Worm (Caenorhabditis elegans) whole organism, L1 larva: ENCODE measurements around the gene algn-5.
A peak's percentile ranks its signal among the peaks of the same experiment; 100 is the strongest.

Experiments
- C16A3.4 ChIP-seq: fragments of 150-350 bp; optimal IDR thresholded peaks from 2 replicates; lab custom pipeline; 2014; ENCODE audit warnings: missing biosample characterization, missing genetic modification characterization
- Y116A8C.19 ChIP-seq: sonication (generic microtip); optimal IDR thresholded peaks from 2 replicates; lab custom pipeline; 2016; ENCODE audit warnings: missing compliant biosample characterization, missing genetic modification characterization, borderline replicate concordance
- aha-1 ChIP-seq: fragments of 150-350 bp; optimal IDR thresholded peaks from 2 replicates; lab custom pipeline; 2014; ENCODE audit warnings: missing biosample characterization, missing genetic modification characterization
- alr-1 ChIP-seq: fragments of 200-800 bp; sonication (Bioruptor generic); optimal IDR thresholded peaks from 2 replicates; lab custom pipeline; 2018; ENCODE audit warnings: borderline replicate concordance, mild to moderate bottlenecking, missing genetic modification characterization, missing compliant biosample characterization
- aly-2 ChIP-seq: fragments of 150-350 bp; optimal IDR thresholded peaks from 2 replicates; lab custom pipeline; 2014; ENCODE audit warnings: missing biosample characterization, missing genetic modification characterization
- blmp-1 ChIP-seq: fragments of 150-350 bp; optimal IDR thresholded peaks from 2 replicates; lab custom pipeline; 2014; ENCODE audit warnings: missing biosample characterization, missing genetic modification characterization
- ceh-8 ChIP-seq: fragments of 200-800 bp; sonication (Bioruptor generic); optimal IDR thresholded peaks from 2 replicates; lab custom pipeline; 2018; ENCODE audit warnings: mild to moderate bottlenecking, missing genetic modification characterization, moderate library complexity, missing compliant biosample characterization
- ceh-90 ChIP-seq: sonication (generic microtip); optimal IDR thresholded peaks from 2 replicates; lab custom pipeline; 2016; ENCODE audit warnings: missing genetic modification characterization, missing compliant biosample characterization
- ces-1 ChIP-seq: fragments of 150-350 bp; optimal IDR thresholded peaks from 2 replicates; lab custom pipeline; 2014; ENCODE audit warnings: missing biosample characterization, missing genetic modification reagents, missing genetic modification characterization
- efl-1 ChIP-seq, 4 experiments: fragments of 150-350 bp; optimal IDR thresholded peaks in 3 of 4; peaks in 1 of 4; 1 replicate in 1 of 4; 2 replicates in 3 of 4; lab custom pipeline; 2014; ENCODE audit warnings: missing biosample characterization in 2 of 4, missing genetic modification characterization in 2 of 4, missing genetic modification reagents in 2 of 4
- egl-13 ChIP-seq: sonication (generic microtip); optimal IDR thresholded peaks from 2 replicates; lab custom pipeline; 2016; ENCODE audit warnings: missing genotype, missing genetic modification reagents, missing genetic modification characterization, missing compliant biosample characterization
- egl-27 ChIP-seq, 2 experiments: fragments of 150-350 bp in 1 of 2; sonication (generic microtip); optimal IDR thresholded peaks; 3 replicates each; lab custom pipeline; 2017 to 2018; ENCODE audit warnings: missing biosample characterization in 2 of 2, missing genetic modification characterization in 2 of 2, missing genetic modification reagents in 2 of 2
- elt-2 ChIP-seq: sonication (generic microtip); optimal IDR thresholded peaks from 2 replicates; lab custom pipeline; 2016; ENCODE audit warnings: missing genetic modification characterization, mild to moderate bottlenecking, inconsistent platforms, missing compliant biosample characterization, missing genetic modification reagents
- elt-3 ChIP-seq, 6 experiments: fragments of 150-350 bp in 1 of 6; sonication (generic microtip); optimal IDR thresholded peaks; 2 replicates each; lab custom pipeline; 2017 to 2018; ENCODE audit warnings: missing biosample characterization in 6 of 6, missing genetic modification characterization in 6 of 6, inconsistent platforms in 1 of 6
- ets-5 ChIP-seq: fragments of 200-800 bp; sonication (Bioruptor generic); IDR thresholded peaks from 2 replicates; pipeline ENCODE4 v1.3.6; 2022; ENCODE audit warnings: missing genetic modification characterization, missing compliant biosample characterization
- fkh-10 ChIP-seq: sonication (generic microtip); optimal IDR thresholded peaks from 2 replicates; lab custom pipeline; 2017; ENCODE audit warnings: missing biosample characterization, missing genetic modification reagents, missing genetic modification characterization
- fkh-4 ChIP-seq: sonication (generic microtip); optimal IDR thresholded peaks from 2 replicates; lab custom pipeline; 2016; ENCODE audit warnings: missing compliant biosample characterization, missing genetic modification characterization, borderline replicate concordance
- hpl-2 ChIP-seq: fragments of 150-350 bp; optimal IDR thresholded peaks from 2 replicates; lab custom pipeline; 2014; ENCODE audit warnings: missing biosample characterization, missing genetic modification reagents, missing genetic modification characterization
- irx-1 ChIP-seq: sonication (generic microtip); optimal IDR thresholded peaks from 2 replicates; lab custom pipeline; 2016; ENCODE audit warnings: missing genetic modification characterization, missing compliant biosample characterization
- isw-1 ChIP-seq: fragments of 200-800 bp; sonication (Bioruptor generic); IDR thresholded peaks from 2 replicates; pipeline ENCODE4 v1.3.6; 2022; ENCODE audit warnings: missing genetic modification characterization, missing compliant biosample characterization
- jun-1 ChIP-seq: fragments of 150-350 bp; optimal IDR thresholded peaks from 2 replicates; lab custom pipeline; 2014; ENCODE audit warnings: missing biosample characterization, missing genetic modification reagents, missing genetic modification characterization
- lin-13 ChIP-seq: fragments of 150-350 bp; optimal IDR thresholded peaks from 2 replicates; lab custom pipeline; 2014; ENCODE audit warnings: missing biosample characterization, missing genetic modification reagents, missing genetic modification characterization
- lin-15B ChIP-seq: fragments of 150-350 bp; sonication (generic microtip); optimal IDR thresholded peaks from 3 replicates; lab custom pipeline; 2014; ENCODE audit warnings: missing biosample characterization, missing genetic modification characterization
- lin-39 ChIP-seq: fragments of 150-350 bp; optimal IDR thresholded peaks from 2 replicates; lab custom pipeline; 2014; ENCODE audit warnings: missing biosample characterization, missing genetic modification reagents, missing genetic modification characterization
- lir-3 ChIP-seq: sonication (generic microtip); optimal IDR thresholded peaks from 2 replicates; lab custom pipeline; 2016; ENCODE audit warnings: mild to moderate bottlenecking, missing genetic modification characterization, moderate library complexity, missing compliant biosample characterization; ENCODE audit not compliant: poor library complexity
- mab-9 ChIP-seq: fragments of 200-800 bp; sonication (Bioruptor generic); IDR thresholded peaks from 2 replicates; pipeline ENCODE4 v1.3.6; 2022; ENCODE audit warnings: missing genetic modification reagents, missing genetic modification characterization, missing compliant biosample characterization
- mef-2 ChIP-seq: fragments of 150-350 bp; optimal IDR thresholded peaks from 2 replicates; lab custom pipeline; 2014; ENCODE audit warnings: missing biosample characterization, missing genetic modification characterization
- mep-1 ChIP-seq: fragments of 150-350 bp; optimal IDR thresholded peaks from 2 replicates; lab custom pipeline; 2014; ENCODE audit warnings: missing biosample characterization, missing genetic modification characterization
- nhr-11 ChIP-seq: fragments of 150-350 bp; optimal IDR thresholded peaks from 2 replicates; lab custom pipeline; 2014; ENCODE audit warnings: missing biosample characterization, missing genetic modification characterization
- nhr-12 ChIP-seq: sonication (generic microtip); optimal IDR thresholded peaks from 2 replicates; lab custom pipeline; 2017; ENCODE audit warnings: missing biosample characterization, missing genetic modification characterization
- nhr-19 ChIP-seq: fragments of 200-800 bp; sonication (Bioruptor generic); conservative IDR thresholded peaks from 2 replicates; pipeline ENCODE4 v1.3.6; 2022; ENCODE audit warnings: missing genetic modification characterization, missing compliant biosample characterization
- nhr-20 ChIP-seq: sonication (generic microtip); optimal IDR thresholded peaks from 2 replicates; lab custom pipeline; 2016; ENCODE audit warnings: mild to moderate bottlenecking, missing genetic modification characterization, missing compliant biosample characterization
- nhr-28 ChIP-seq: fragments of 150-350 bp; optimal IDR thresholded peaks from 2 replicates; lab custom pipeline; 2014; ENCODE audit warnings: missing biosample characterization, missing genetic modification characterization
- nhr-85 ChIP-seq: sonication (generic microtip); peaks from one replicate; lab custom pipeline; 2016; ENCODE audit warnings: missing genetic modification characterization, inconsistent platforms, missing compliant biosample characterization
- pag-3 ChIP-seq: sonication (generic microtip); optimal IDR thresholded peaks from 2 replicates; lab custom pipeline; 2017; ENCODE audit warnings: missing genetic modification characterization, mild to moderate bottlenecking, missing compliant biosample characterization, antibody characterized with exemption, borderline replicate concordance; ENCODE audit not compliant: insufficient read depth
- pax-3 ChIP-seq: fragments of 200-800 bp; sonication (Bioruptor generic); optimal IDR thresholded peaks from 2 replicates; lab custom pipeline; 2018; ENCODE audit warnings: mild to moderate bottlenecking, missing genetic modification characterization, moderate library complexity, missing compliant biosample characterization
- pqm-1 ChIP-seq: sonication (generic microtip); optimal IDR thresholded peaks from 3 replicates; lab custom pipeline; 2017; ENCODE audit warnings: missing biosample characterization, missing genetic modification characterization
- rnt-1 ChIP-seq: sonication (generic microtip); optimal IDR thresholded peaks from 2 replicates; lab custom pipeline; 2016; ENCODE audit warnings: mild to moderate bottlenecking, missing genetic modification characterization, moderate library complexity, missing compliant biosample characterization
- snpc-4 ChIP-seq: fragments of 150-350 bp; optimal IDR thresholded peaks from 2 replicates; lab custom pipeline; 2014; ENCODE audit warnings: missing biosample characterization, missing genetic modification characterization
- snu-23 ChIP-seq: sonication (generic microtip); optimal IDR thresholded peaks from 2 replicates; lab custom pipeline; 2016; ENCODE audit warnings: missing genetic modification characterization, missing compliant biosample characterization
- sptf-1 ChIP-seq: fragments of 150-350 bp; optimal IDR thresholded peaks from 2 replicates; lab custom pipeline; 2014; ENCODE audit warnings: missing biosample characterization, missing genetic modification characterization
- sup-37 ChIP-seq: fragments of 200-800 bp; sonication (Bioruptor generic); optimal IDR thresholded peaks from 2 replicates; lab custom pipeline; 2018; ENCODE audit warnings: mild to moderate bottlenecking, missing genetic modification characterization, missing compliant biosample characterization
- tbx-2 ChIP-seq: sonication (generic microtip); optimal IDR thresholded peaks from 2 replicates; lab custom pipeline; 2016; ENCODE audit warnings: missing genetic modification characterization, missing compliant biosample characterization
- unc-130 ChIP-seq: fragments of 150-350 bp; optimal IDR thresholded peaks from 2 replicates; lab custom pipeline; 2017; ENCODE audit warnings: missing biosample characterization, missing genetic modification characterization, inconsistent platforms
- unc-30 ChIP-seq: sonication (generic microtip); optimal IDR thresholded peaks from 2 replicates; lab custom pipeline; 2017; ENCODE audit warnings: missing biosample characterization, missing genetic modification characterization
- unc-62 ChIP-seq: fragments of 150-350 bp; optimal IDR thresholded peaks from 2 replicates; lab custom pipeline; 2014; ENCODE audit warnings: missing biosample characterization, missing genetic modification reagents, missing genetic modification characterization
- unc-86 ChIP-seq: sonication (generic microtip); optimal IDR thresholded peaks from 2 replicates; lab custom pipeline; 2016; ENCODE audit warnings: missing genetic modification characterization, missing compliant biosample characterization
- unc-98 ChIP-seq: fragments of 200-800 bp; sonication (Bioruptor generic); IDR thresholded peaks from 2 replicates; pipeline ENCODE4 v1.3.6; 2022; ENCODE audit warnings: missing genetic modification characterization, missing compliant biosample characterization
- vab-15 ChIP-seq: sonication (generic microtip); optimal IDR thresholded peaks from 2 replicates; lab custom pipeline; 2017; ENCODE audit warnings: missing genotype, mild to moderate bottlenecking, missing genetic modification characterization, missing compliant biosample characterization
- xbp-1 ChIP-seq: sonication (generic microtip); optimal IDR thresholded peaks from 2 replicates; lab custom pipeline; 2016; ENCODE audit warnings: missing genetic modification characterization, missing compliant biosample characterization
- zag-1 ChIP-seq: fragments of 150-350 bp; optimal IDR thresholded peaks from 2 replicates; lab custom pipeline; 2014; ENCODE audit warnings: missing biosample characterization, missing genetic modification characterization
- ztf-11 ChIP-seq, 2 experiments: sonication (generic microtip); optimal IDR thresholded peaks; 2 replicates each; lab custom pipeline; 2016 to 2017; ENCODE audit warnings: missing genetic modification characterization in 2 of 2, missing biosample characterization in 1 of 2, missing compliant biosample characterization in 1 of 2

Gene algn-5

DNA sequence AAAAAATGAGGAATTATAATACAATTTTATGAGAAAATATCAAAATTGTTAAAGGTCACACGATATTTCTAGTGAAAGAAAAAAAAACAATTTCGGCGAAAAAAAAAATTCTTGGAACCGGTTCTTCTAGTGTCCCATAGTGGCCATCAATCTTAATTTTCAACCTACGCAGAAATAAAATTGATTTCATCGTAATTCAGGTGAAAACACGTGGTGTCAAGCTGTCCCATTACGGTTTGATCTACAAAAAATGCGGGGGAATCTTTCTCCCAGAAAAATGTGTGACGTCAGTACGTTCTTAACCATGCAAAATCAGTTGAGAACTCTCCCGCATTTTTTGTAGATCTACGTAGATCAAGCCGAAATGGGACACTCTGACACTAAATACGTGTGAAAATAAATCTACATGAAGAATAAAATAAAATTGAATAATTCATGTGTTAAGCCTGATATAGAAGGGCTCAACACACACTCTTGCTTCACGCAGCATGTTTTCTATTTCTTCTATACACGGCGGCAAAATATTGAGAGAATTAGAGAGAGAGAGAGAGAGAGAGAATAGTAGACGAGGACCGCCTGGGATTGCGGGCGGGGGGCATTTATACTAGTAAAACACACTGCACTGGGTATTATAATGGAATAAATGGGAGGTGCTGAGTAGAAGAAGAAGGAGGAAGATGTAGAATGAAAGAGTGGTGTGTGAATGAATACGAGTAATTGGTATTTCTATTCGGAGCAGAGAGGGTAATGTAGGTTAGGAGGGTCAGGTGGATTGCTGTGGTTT, 2.5 kb upstream of the algn-5 start:
- TF ChIP-seq mef-2 (tag; lab: Kevin White, UChicago) (no peak), unc-86 (peak; percentile 41), snpc-4 (tag; lab: Kevin White, UChicago) (no peak), efl-1 (optimal IDR thresholded peaks at IDR 0.05; lab: Kevin White, UChicago) (no peak), efl-1 (GFP tag; optimal IDR thresholded peaks at IDR 0.05 in 1 of 2; lab: Kevin White, UChicago) (peak; percentile 12 to 89), ces-1 (no peak), blmp-1 (peak; percentile 11), sptf-1 (tag; lab: Kevin White, UChicago) (no peak), nhr-19 (no peak), elt-2 (tag; lab: Kevin White, UChicago) (no peak), nhr-28 (tag; lab: Kevin White, UChicago) (no peak), xbp-1 (tag; lab: Kevin White, UChicago) (no peak), nhr-11 (tag; lab: Kevin White, UChicago) (no peak), pqm-1 (tag; lab: Kevin White, UChicago) (no peak), tbx-2 (tag; lab: Kevin White, UChicago) (no peak), lin-15B (tag; lab: Kevin White, UChicago) (no peak), irx-1 (tag; lab: Kevin White, UChicago) (peak; percentile 4), zag-1 (tag; lab: Kevin White, UChicago) (no peak), aha-1 (tag; lab: Kevin White, UChicago) (no peak), ztf-11 (tag; optimal IDR thresholded peaks at IDR 0.05; lab: Kevin White, UChicago) (no peak), snu-23 (GFP tag; lab: Kevin White, UChicago) (peak; percentile 19), elt-3 (tag; optimal IDR thresholded peaks at IDR 0.05; lab: Kevin White, UChicago) (peak in 1 of 6 experiments; percentile 44), fkh-10 (no peak), egl-27 (tag; optimal IDR thresholded peaks at IDR 0.05; lab: Kevin White, UChicago) (no peak), aly-2 (tag; lab: Kevin White, UChicago) (no peak), isw-1 (GFP tag; lab: Robert Waterston, UW) (no peak), lin-13 (GFP tag; lab: Kevin White, UChicago) (peak; percentile 45), rnt-1 (tag; lab: Kevin White, UChicago) (no peak), unc-98 (GFP tag; lab: Robert Waterston, UW) (no peak), vab-15 (tag; lab: Kevin White, UChicago) (peak; percentile 26), sup-37 (GFP tag; lab: Kevin White, UChicago) (no peak), egl-13 (tag; lab: Kevin White, UChicago) (no peak), nhr-12 (tag; lab: Kevin White, UChicago) (no peak), jun-1 (no peak), ceh-90 (no peak), nhr-85 (tag; lab: Kevin White, UChicago) (peak; percentile 92), lin-39 (tag; lab: Kevin White, UChicago) (no peak), unc-62 (GFP tag; lab: Kevin White, UChicago) (no peak), Y116A8C.19 (tag; lab: Kevin White, UChicago) (no peak), C16A3.4 (tag; lab: Kevin White, UChicago) (no peak), mab-9 (GFP tag; lab: Robert Waterston, UW) (no peak), pax-3 (no peak), mep-1 (tag; lab: Kevin White, UChicago) (no peak), lir-3 (tag; lab: Kevin White, UChicago) (no peak), hpl-2 (GFP tag; lab: Kevin White, UChicago) (no peak), unc-130 (no peak), alr-1 (tag; lab: Kevin White, UChicago) (no peak), nhr-20 (tag; lab: Kevin White, UChicago) (peak; percentile 62), pag-3 (tag; lab: Kevin White, UChicago) (no peak), fkh-4 (tag; lab: Kevin White, UChicago) (no peak), unc-30 (tag; lab: Kevin White, UChicago) (no peak), ets-5 (GFP tag; lab: Robert Waterston, UW) (no peak), ceh-8 (GFP tag; lab: Kevin White, UChicago) (no peak)
